Worm (Caenorhabditis elegans): ENCODE measurements around the gene C25E10.8.

DNA sequence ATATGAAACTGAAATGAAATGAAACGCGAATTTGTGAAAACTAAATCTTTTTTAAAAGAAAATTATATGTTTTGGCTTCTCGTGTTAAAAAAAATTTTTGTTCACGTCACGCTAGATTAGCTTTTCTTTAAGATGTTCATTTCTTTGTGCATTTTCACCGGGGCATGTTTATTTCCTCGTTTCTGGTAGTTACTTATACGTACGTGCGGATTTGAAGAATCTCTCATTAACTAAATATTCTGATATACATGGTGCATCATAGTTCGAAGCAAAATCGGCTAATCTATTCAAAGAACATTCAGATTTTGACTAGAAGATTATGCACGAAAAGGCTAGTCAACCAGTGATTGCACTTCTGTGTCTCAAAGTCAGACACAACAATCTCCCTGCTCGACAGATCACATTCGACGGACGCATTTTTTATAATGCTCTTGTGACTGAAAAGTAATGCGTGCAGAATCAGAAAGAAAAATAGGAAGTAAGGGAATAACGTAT lies 6.3 kb downstream of the C25E10.8 start, which contains the start of gene C25E10.17:
- TF ChIP-seq ceh-82 (tag; optimal IDR thresholded peaks at IDR 0.05) = no peak
- TF ChIP-seq unc-62 (GFP tag; optimal IDR thresholded peaks at IDR 0.05 in 1 of 2) = no peak
- no peak for TF ChIP-seq unc-62 (tag; optimal IDR thresholded peaks at IDR 0.05)
- TF ChIP-seq aly-2 (tag; optimal IDR thresholded peaks at IDR 0.05) = no peak
- no peak for TF ChIP-seq nhr-77 (tag; optimal IDR thresholded peaks at IDR 0.05)
- no peak for TF ChIP-seq ces-1 (GFP tag; optimal IDR thresholded peaks at IDR 0.05)
- no peak for TF ChIP-seq lin-29 (GFP tag; IDR thresholded peaks at IDR 0.05)
- no peak for TF ChIP-seq spr-3 (GFP tag; optimal IDR thresholded peaks at IDR 0.05)
- TF ChIP-seq unc-39 (tag; optimal IDR thresholded peaks at IDR 0.05) = no peak
- TF ChIP-seq dmd-9 (GFP tag; IDR thresholded peaks at IDR 0.05) = no peak
- TF ChIP-seq Y5F2A.4 (GFP tag; optimal IDR thresholded peaks at IDR 0.05) = no peak
- TF ChIP-seq ztf-11 (tag; optimal IDR thresholded peaks at IDR 0.05) = no peak
- no peak for TF ChIP-seq dmd-6 (GFP tag; IDR thresholded peaks at IDR 0.05)
- no peak for TF ChIP-seq Y105C5A.15 (GFP tag; IDR thresholded peaks at IDR 0.05)
- TF ChIP-seq ceh-28 (tag; optimal IDR thresholded peaks at IDR 0.05) = no peak
